Worm (Caenorhabditis elegans): ENCODE data around the gene bli-5.
"Not testable (repeated sequence)": the region's sequence is repeated elsewhere in the genome, so short reads cannot be mapped to it uniquely, and the experiment has no call there.

The bli-5 gene

ce11 chrIII:13402934-13403333 is 26.6 kb downstream of the bli-5 start, which contains the start of gene mig-18:
TSS of gene mig-18 (plus strand) at chrIII:13403234.
- TF ChIP-seq daf-12 (tag; optimal IDR thresholded peaks at IDR 0.05) (no peak), Y105C5A.15 (GFP tag; IDR thresholded peaks at IDR 0.05) (no peak), cey-2 (tag; optimal IDR thresholded peaks at IDR 0.05; ENCODE audit: borderline replicate concordance, insufficient read depth) (no peak), tag-97 (GFP tag; IDR thresholded peaks at IDR 0.05) (no peak), dmd-9 (GFP tag; IDR thresholded peaks at IDR 0.05) (no peak), lsy-2 (tag; optimal IDR thresholded peaks at IDR 0.05) (no peak), ceh-82 (tag; optimal IDR thresholded peaks at IDR 0.05) (no peak)

- TF ChIP-seq lim-7 (GFP tag; IDR thresholded peaks at IDR 0.05); ceh-32 (tag; optimal IDR thresholded peaks at IDR 0.05; ENCODE audit: poor library complexity); zfp-2 (tag; optimal IDR thresholded peaks at IDR 0.05): not testable (repeated sequence)
These were observed 27.8 kb downstream of the bli-5 start, which contains the start of the genes srlf-9 and srlf-10 for ce11 chrIII:13401673-13402258. TSS of gene srlf-9 (minus strand) at chrIII:13401773. TSS of gene srlf-10 (plus strand) at chrIII:13402208.

- TF ChIP-seq daf-16 (GFP tag; optimal IDR thresholded peaks at IDR 0.05) = no peak
- TF ChIP-seq daf-16 (tag; optimal IDR thresholded peaks at IDR 0.05) = no peak
- no peak for TF ChIP-seq dmd-8 (GFP tag; IDR thresholded peaks at IDR 0.05)
- TF ChIP-seq ztf-11 (tag; optimal IDR thresholded peaks at IDR 0.05) = no peak
- TF ChIP-seq nhr-111 (GFP tag; optimal IDR thresholded peaks at IDR 0.05) = no peak
- no peak for TF ChIP-seq madf-5 (GFP tag; IDR thresholded peaks at IDR 0.05)
- TF ChIP-seq ceh-32 (tag; optimal IDR thresholded peaks at IDR 0.05; ENCODE audit: poor library complexity) = no peak
- TF ChIP-seq ceh-28 (tag; optimal IDR thresholded peaks at IDR 0.05) = no peak
- TF ChIP-seq arid-1 (GFP tag; conservative IDR thresholded peaks at IDR 0.05) = no peak
- TF ChIP-seq daf-12 (tag; optimal IDR thresholded peaks at IDR 0.05) = no peak
- no peak for TF ChIP-seq mes-2 (tag; optimal IDR thresholded peaks at IDR 0.05; ENCODE audit: poor library complexity, severe bottlenecking)
- TF ChIP-seq nhr-25 (tag; optimal IDR thresholded peaks at IDR 0.05; ENCODE audit: borderline replicate concordance, insufficient read depth) = no peak
- no peak for TF ChIP-seq T26A8.4 (GFP tag; IDR thresholded peaks at IDR 0.05)
- no peak for TF ChIP-seq hmg-1.1 (GFP tag; IDR thresholded peaks at IDR 0.05)
- no peak for TF ChIP-seq unc-62 (GFP tag; optimal IDR thresholded peaks at IDR 0.05 in 1 of 2)
- TF ChIP-seq unc-62 (tag; optimal IDR thresholded peaks at IDR 0.05) = no peak
- TF ChIP-seq hlh-11 (tag; optimal IDR thresholded peaks at IDR 0.05) = no peak
- no peak for TF ChIP-seq lin-13 (GFP tag; optimal IDR thresholded peaks at IDR 0.05)
- TF ChIP-seq ZK337.2 (GFP tag; IDR thresholded peaks at IDR 0.05) = no peak
- no peak for TF ChIP-seq dmd-6 (GFP tag; IDR thresholded peaks at IDR 0.05)
These were observed 34.3 kb downstream of the bli-5 start, which contains the start of gene F11F1.1 for ce11 chrIII:13395262-13395661. TSS of gene F11F1.1 (plus strand) at chrIII:13395562.

- TF ChIP-seq sdz-12 (GFP tag; optimal IDR thresholded peaks at IDR 0.05) (no peak), aly-2 (tag; optimal IDR thresholded peaks at IDR 0.05) (no peak), nhr-6 (tag; optimal IDR thresholded peaks at IDR 0.05) (no peak), mxl-3 (GFP tag; optimal IDR thresholded peaks at IDR 0.05) (peak; percentile 43), nhr-10 (tag; optimal IDR thresholded peaks at IDR 0.05) (no peak)
These were observed 35.9 kb downstream of the bli-5 start, which contains the start of gene qdpr-1 for ce11 chrIII:13393647-13394046. TSS of gene qdpr-1 (plus strand) at chrIII:13393910.

- no peak for TF ChIP-seq tra-1 (GFP tag; IDR thresholded peaks at IDR 0.05)
- no peak for TF ChIP-seq daf-12 (tag; optimal IDR thresholded peaks at IDR 0.05)
- no peak for TF ChIP-seq hlh-30 (tag; optimal IDR thresholded peaks at IDR 0.05; ENCODE audit: insufficient read depth)
- no peak for TF ChIP-seq aly-2 (tag; optimal IDR thresholded peaks at IDR 0.05)
- TF ChIP-seq lim-7 (GFP tag; IDR thresholded peaks at IDR 0.05) = no peak
- TF ChIP-seq R02D3.7 (tag; optimal IDR thresholded peaks at IDR 0.05) = no peak
- TF ChIP-seq nhr-6 (tag; optimal IDR thresholded peaks at IDR 0.05) = no peak
- TF ChIP-seq F49E8.2 (tag; optimal IDR thresholded peaks at IDR 0.05; ENCODE audit: borderline replicate concordance) = no peak
- no peak for TF ChIP-seq sdz-12 (GFP tag; optimal IDR thresholded peaks at IDR 0.05)
- no peak for TF ChIP-seq snpc-4 (tag; optimal IDR thresholded peaks at IDR 0.05)
- no peak for TF ChIP-seq dve-1 (tag; optimal IDR thresholded peaks at IDR 0.05; ENCODE audit: insufficient read depth)
- TF ChIP-seq php-3 (GFP tag; IDR thresholded peaks at IDR 0.05) = no peak
- TF ChIP-seq egl-27 (tag; optimal IDR thresholded peaks at IDR 0.05) = no peak
- TF ChIP-seq mep-1 (tag; optimal IDR thresholded peaks at IDR 0.05) = no peak
- no peak for TF ChIP-seq lir-3 (tag; optimal IDR thresholded peaks at IDR 0.05)
These were observed 36.3 kb downstream of the bli-5 start, which contains the start of gene dnj-17 for ce11 chrIII:13393239-13393638. TSS of gene dnj-17 (minus strand) at chrIII:13393339.

All from whole organism, L4 larva.